Fruit fly (Drosophila melanogaster) whole organism, embryonic: ENCODE results near the gene APC4.

Source experiments
- Ada2b ChIP-seq: fragments of 200-800 bp; sonication (Bioruptor generic); IDR thresholded peaks from 2 replicates; pipeline ENCODE4 v1.3.6; 2022; ENCODE audit warnings: missing biosample characterization, missing genetic modification characterization
- Atf6 ChIP-seq: fragments of 200-800 bp; sonication (Bioruptor generic); IDR thresholded peaks from 2 replicates; pipeline ENCODE4 v1.3.6; 2022; ENCODE audit warnings: missing biosample characterization, missing genetic modification characterization
- B-H2 ChIP-seq: fragments of 200-800 bp; sonication (Bioruptor generic); optimal IDR thresholded peaks from 2 replicates; lab custom pipeline; 2018; ENCODE audit warnings: missing biosample characterization, mild to moderate bottlenecking, missing genetic modification characterization
- Bgb ChIP-seq: fragments of 200-800 bp; sonication (Bioruptor generic); IDR thresholded peaks from 2 replicates; pipeline ENCODE4 v1.3.6; 2022; ENCODE audit warnings: missing biosample characterization, missing genetic modification characterization; ENCODE audit not compliant: partially characterized antibody
- CG10147 ChIP-seq: fragments of 200-800 bp; sonication (Bioruptor generic); optimal IDR thresholded peaks from 2 replicates; lab custom pipeline; 2019; ENCODE audit warnings: missing biosample characterization, mild to moderate bottlenecking, missing genetic modification characterization, moderate library complexity
- CG10209 ChIP-seq: fragments of 200-800 bp; sonication (Bioruptor generic); optimal IDR thresholded peaks from 3 replicates; lab custom pipeline; 2017; ENCODE audit warnings: missing biosample characterization, mild to moderate bottlenecking, missing genetic modification characterization, missing genetic modification reagents
- CG11695 ChIP-seq: fragments of 200-800 bp; sonication (Bioruptor generic); IDR thresholded peaks from 3 replicates; pipeline ENCODE4 v1.3.6; 2022; ENCODE audit warnings: missing biosample characterization, missing genetic modification characterization
- CG12299 ChIP-seq: fragments of 200-800 bp; sonication (Bioruptor generic); optimal IDR thresholded peaks from 2 replicates; lab custom pipeline; 2018; ENCODE audit warnings: missing biosample characterization, mild to moderate bottlenecking, missing genetic modification characterization
- CG15269 ChIP-seq: fragments of 200-800 bp; sonication (Bioruptor generic); optimal IDR thresholded peaks from 2 replicates; lab custom pipeline; 2018; ENCODE audit warnings: missing biosample characterization, mild to moderate bottlenecking, missing genetic modification characterization, moderate library complexity
- CG15514 ChIP-seq: fragments of 200-800 bp; sonication (Bioruptor generic); optimal IDR thresholded peaks from 3 replicates; lab custom pipeline; 2017; ENCODE audit warnings: missing biosample characterization, missing genetic modification characterization, mild to moderate bottlenecking, moderate library complexity, missing genetic modification reagents
- CG17912 ChIP-seq: fragments of 200-800 bp; sonication (Bioruptor generic); optimal IDR thresholded peaks from 2 replicates; lab custom pipeline; 2018; ENCODE audit warnings: missing biosample characterization, mild to moderate bottlenecking, missing genetic modification characterization
- CG18262 ChIP-seq: fragments of 200-800 bp; optimal IDR thresholded peaks from 3 replicates; lab custom pipeline; 2019; ENCODE audit warnings: missing biosample characterization, mild to moderate bottlenecking, missing genetic modification characterization, moderate library complexity
- CG2116 ChIP-seq: fragments of 200-800 bp; sonication (Bioruptor generic); optimal IDR thresholded peaks from 3 replicates; lab custom pipeline; 2018; ENCODE audit warnings: missing biosample characterization, mild to moderate bottlenecking, missing genetic modification characterization
- CG2129 ChIP-seq: fragments of 200-800 bp; sonication (Bioruptor generic); IDR thresholded peaks from 2 replicates; pipeline ENCODE4 v1.3.6; 2022; ENCODE audit warnings: missing biosample characterization, missing genetic modification characterization; ENCODE audit not compliant: partially characterized antibody
- CG2678 ChIP-seq: fragments of 200-800 bp; sonication (Bioruptor generic); optimal IDR thresholded peaks from 3 replicates; lab custom pipeline; 2019; ENCODE audit warnings: missing biosample characterization, mild to moderate bottlenecking, missing genetic modification characterization, moderate library complexity
- CG2712 ChIP-seq: fragments of 200-800 bp; optimal IDR thresholded peaks from 3 replicates; lab custom pipeline; 2019; ENCODE audit warnings: missing biosample characterization, mild to moderate bottlenecking, missing genetic modification characterization, moderate library complexity
- CG32532 ChIP-seq: fragments of 200-800 bp; sonication (Bioruptor generic); IDR thresholded peaks from 2 replicates; pipeline ENCODE4 v1.3.6; 2022; ENCODE audit warnings: missing biosample characterization, missing genetic modification characterization
- CG3995 ChIP-seq: fragments of 200-800 bp; sonication (Bioruptor generic); optimal IDR thresholded peaks from 3 replicates; lab custom pipeline; 2016; ENCODE audit warnings: missing biosample characterization, missing genetic modification characterization
- CG42726 ChIP-seq: fragments of 200-800 bp; sonication (Bioruptor generic); IDR thresholded peaks from 2 replicates; pipeline ENCODE4 v1.3.6; 2022; ENCODE audit warnings: missing biosample characterization, missing genetic modification characterization; ENCODE audit not compliant: partially characterized antibody
- CG4328 ChIP-seq: fragments of 200-800 bp; sonication (Bioruptor generic); optimal IDR thresholded peaks from 3 replicates; lab custom pipeline; 2017; ENCODE audit warnings: missing biosample characterization, missing genetic modification reagents, missing genetic modification characterization
- CG6765 ChIP-seq: fragments of 200-800 bp; sonication (Bioruptor generic); optimal IDR thresholded peaks from 3 replicates; lab custom pipeline; 2017; ENCODE audit warnings: missing biosample characterization, mild to moderate bottlenecking, missing genetic modification characterization
- CG7928 ChIP-seq: fragments of 200-800 bp; sonication (Bioruptor generic); optimal IDR thresholded peaks from 2 replicates; lab custom pipeline; 2017; ENCODE audit warnings: missing biosample characterization, mild to moderate bottlenecking, missing genetic modification characterization
- CG7963 ChIP-seq: fragments of 200-800 bp; sonication (Bioruptor generic); IDR thresholded peaks from 3 replicates; pipeline ENCODE4 v1.3.6; 2022; ENCODE audit warnings: missing biosample characterization, missing genetic modification characterization; ENCODE audit not compliant: partially characterized antibody
- Chrac-16 ChIP-seq: fragments of 200-800 bp; sonication (Bioruptor generic); optimal IDR thresholded peaks from 3 replicates; lab custom pipeline; 2016; ENCODE audit warnings: missing biosample characterization, missing genetic modification characterization
- Dbx ChIP-seq: fragments of 200-800 bp; sonication (Bioruptor generic); IDR thresholded peaks from 3 replicates; pipeline ENCODE4 v1.3.6; 2022; ENCODE audit warnings: missing biosample characterization, missing genetic modification characterization
- Doc2 ChIP-seq: fragments of 200-800 bp; sonication (Bioruptor generic); IDR thresholded peaks from 2 replicates; pipeline ENCODE4 v1.3.6; 2022; ENCODE audit warnings: missing biosample characterization, missing genetic modification characterization
- Ets97D ChIP-seq: fragments of 200-800 bp; sonication (Bioruptor generic); optimal IDR thresholded peaks from 3 replicates; lab custom pipeline; 2016; ENCODE audit warnings: missing biosample characterization, missing genetic modification characterization
- HLH4C ChIP-seq: fragments of 200-800 bp; sonication (Bioruptor generic); IDR thresholded peaks from 3 replicates; pipeline ENCODE4 v1.3.6; 2022; ENCODE audit warnings: missing biosample characterization, missing genetic modification characterization; ENCODE audit not compliant: partially characterized antibody
- HLH54F ChIP-seq: fragments of 200-800 bp; sonication (Bioruptor generic); optimal IDR thresholded peaks from 3 replicates; lab custom pipeline; 2016; ENCODE audit warnings: missing biosample characterization, missing genetic modification characterization
- Hmr ChIP-seq: fragments of 200-800 bp; sonication (Bioruptor generic); optimal IDR thresholded peaks from 3 replicates; lab custom pipeline; 2017; ENCODE audit warnings: mild to moderate bottlenecking, missing biosample characterization, missing genetic modification reagents, missing genetic modification characterization
- Lpt ChIP-seq: fragments of >200 bp; optimal IDR thresholded peaks from 2 replicates; lab custom pipeline; 2018; ENCODE audit warnings: missing biosample characterization, missing genetic modification characterization
- MESR4 ChIP-seq: fragments of 200-800 bp; sonication (Bioruptor generic); optimal IDR thresholded peaks from 2 replicates; lab custom pipeline; 2018; ENCODE audit warnings: missing biosample characterization, mild to moderate bottlenecking, missing genetic modification characterization, moderate library complexity
- Ravus ChIP-seq: fragments of 200-800 bp; sonication (Bioruptor generic); IDR thresholded peaks from 2 replicates; pipeline ENCODE4 v1.3.6; 2022; ENCODE audit warnings: missing biosample characterization, missing genetic modification characterization
- Six4 ChIP-seq: fragments of 200-800 bp; sonication (Bioruptor generic); optimal IDR thresholded peaks from 2 replicates; lab custom pipeline; 2016; ENCODE audit warnings: missing biosample characterization, missing genetic modification characterization
- bbx ChIP-seq: fragments of 200-800 bp; sonication (Bioruptor generic); IDR thresholded peaks from 2 replicates; pipeline ENCODE4 v1.3.6; 2022; ENCODE audit warnings: missing biosample characterization, missing genetic modification characterization; ENCODE audit not compliant: partially characterized antibody
- cwo ChIP-seq: fragments of 200-800 bp; sonication (Bioruptor generic); optimal IDR thresholded peaks from 3 replicates; lab custom pipeline; 2017; ENCODE audit warnings: missing biosample characterization, missing genetic modification characterization, mild to moderate bottlenecking, moderate library complexity, missing genetic modification reagents
- en ChIP-seq: fragments of 200-800 bp; sonication (Bioruptor generic); optimal IDR thresholded peaks from 2 replicates; lab custom pipeline; 2016; ENCODE audit warnings: missing biosample characterization, missing genetic modification characterization
- hb ChIP-seq: fragments of 200-800 bp; sonication (Bioruptor generic); IDR thresholded peaks from 3 replicates; pipeline ENCODE4 v1.3.6; 2022; ENCODE audit warnings: missing biosample characterization, missing genetic modification characterization; ENCODE audit not compliant: partially characterized antibody
- jigr1 ChIP-seq: fragments of 200-800 bp; sonication (Bioruptor generic); IDR thresholded peaks from 3 replicates; pipeline ENCODE4 v1.3.6; 2022; ENCODE audit warnings: missing biosample characterization, missing genetic modification characterization
- knrl ChIP-seq: fragments of 200-800 bp; sonication (Bioruptor generic); IDR thresholded peaks from 3 replicates; pipeline ENCODE4 v1.3.6; 2022; ENCODE audit warnings: missing biosample characterization, missing genetic modification characterization; ENCODE audit not compliant: partially characterized antibody
- nerfin-2 ChIP-seq: fragments of 200-800 bp; sonication (Bioruptor generic); IDR thresholded peaks from 2 replicates; pipeline ENCODE4 v1.3.6; 2022; ENCODE audit warnings: missing biosample characterization, missing genetic modification characterization; ENCODE audit not compliant: partially characterized antibody
- sens-2 ChIP-seq: fragments of 200-800 bp; sonication (Bioruptor generic); IDR thresholded peaks from 2 replicates; pipeline ENCODE4 v1.3.6; 2022; ENCODE audit warnings: missing biosample characterization, missing genetic modification characterization
- slbo ChIP-seq: fragments of 200-800 bp; sonication (Bioruptor generic); IDR thresholded peaks from 2 replicates; pipeline ENCODE4 v1.3.6; 2022; ENCODE audit warnings: missing biosample characterization, missing genetic modification characterization
- tap ChIP-seq: fragments of 200-800 bp; optimal IDR thresholded peaks from 3 replicates; lab custom pipeline; 2019; ENCODE audit warnings: missing biosample characterization, mild to moderate bottlenecking, missing genetic modification characterization, moderate library complexity
- tll ChIP-seq, 2 experiments: fragments of 200-800 bp in 1 of 2; fragments of >200 bp in 1 of 2; sonication (Bioruptor generic) in 1 of 2; optimal IDR thresholded peaks; 2 replicates each; lab custom pipeline; 2017 to 2019; ENCODE audit warnings: missing biosample characterization in 2 of 2, missing genetic modification characterization in 2 of 2, mild to moderate bottlenecking in 1 of 2, moderate library complexity in 1 of 2
- ttk ChIP-seq: fragments of 200-800 bp; sonication (Bioruptor generic); IDR thresholded peaks from 2 replicates; pipeline ENCODE4 v2.1.2; 2022; ENCODE audit warnings: missing biosample characterization, missing genetic modification characterization
- vnd ChIP-seq: fragments of 200-800 bp; sonication (Bioruptor generic); IDR thresholded peaks from 3 replicates; pipeline ENCODE4 v1.3.6; 2022; ENCODE audit warnings: missing biosample characterization, missing genetic modification characterization; ENCODE audit not compliant: partially characterized antibody
- zfh2 ChIP-seq: fragments of 200-800 bp; sonication (Bioruptor generic); optimal IDR thresholded peaks from 2 replicates; lab custom pipeline; 2016; ENCODE audit warnings: missing biosample characterization, missing genetic modification characterization

APC4 gene

dm6 chrX:9080962-9081361, 1.8 kb upstream of the APC4 start, which contains the start of the genes CG7246 and HP1b (continued):
- TF ChIP-seq en (GFP tag; lab: Kevin White, UChicago) (no peak), CG18262 (tag; lab: Kevin White, UChicago) (peak; percentile 69), HLH54F (peak; percentile 44), tll (GFP tag; optimal IDR thresholded peaks at IDR 0.05; lab: Kevin White, UChicago) (no peak), Atf6 (GFP tag; lab: Robert Waterston, UW) (peak; percentile 65), Ada2b (GFP tag; lab: Robert Waterston, UW) (peak; percentile 68), Six4 (GFP tag; lab: Kevin White, UChicago) (peak; percentile 41), CG2678 (tag; lab: Kevin White, UChicago) (peak; percentile 74), tap (tag; lab: Kevin White, UChicago) (peak; percentile 25), Bgb (GFP tag; lab: Robert Waterston, UW) (peak; percentile 72), CG10209 (peak; percentile 52), Chrac-16 (GFP tag; lab: Kevin White, UChicago) (peak; percentile 48), CG32532 (GFP tag; lab: Robert Waterston, UW) (peak; percentile 84), ttk (GFP tag; lab: Robert Waterston, UW) (peak; percentile 73), sens-2 (GFP tag; lab: Robert Waterston, UW) (peak; percentile 61; the same call in 1 of the 2 replicates), CG11695 (peak; percentile 53; the same call in 1 of the 3 replicates), Lpt (GFP tag; lab: Kevin White, UChicago) (no peak), jigr1 (GFP tag; lab: Robert Waterston, UW) (no peak), CG12299 (tag; lab: Kevin White, UChicago) (peak; percentile 56), CG6765 (GFP tag; lab: Kevin White, UChicago) (peak; percentile 30), CG4328 (GFP tag; lab: Kevin White, UChicago) (peak; percentile 39), Doc2 (GFP tag; lab: Robert Waterston, UW) (no peak), CG17912 (GFP tag; lab: Kevin White, UChicago) (no peak), CG10147 (GFP tag; lab: Kevin White, UChicago) (peak; percentile 78), Ravus (peak; percentile 32), Dbx (GFP tag; lab: Robert Waterston, UW) (peak; percentile 77), zfh2 (GFP tag; lab: Kevin White, UChicago) (peak; percentile 64), CG15269 (tag; lab: Kevin White, UChicago) (peak; percentile 69), Hmr (GFP tag; lab: Kevin White, UChicago) (peak; percentile 53)

dm6 chrX:9085726-9086125, 3.0 kb downstream of the APC4 start, which contains the start of gene CG32708:
TSS of gene CG32708 (plus strand) at chrX:9085932.
- TF ChIP-seq cwo (GFP tag; lab: Kevin White, UChicago) (no peak), CG2712 (tag; lab: Kevin White, UChicago) (peak; percentile 4), CG3995 (no peak), slbo (GFP tag; lab: Robert Waterston, UW) (0 out of 2 replicates have a peak, but pooled peaks have one; percentile 18), knrl (GFP tag; lab: Robert Waterston, UW) (peak; percentile 61; the same call in 2 of the 3 replicates), nerfin-2 (GFP tag; lab: Robert Waterston, UW) (peak; percentile 59; the same call in 1 of the 2 replicates), CG2129 (GFP tag; lab: Robert Waterston, UW) (peak; percentile 32; the same call in 1 of the 2 replicates), Bgb (GFP tag; lab: Robert Waterston, UW) (peak; percentile 75), CG2116 (GFP tag; lab: Kevin White, UChicago) (peak; percentile 56), B-H2 (GFP tag; lab: Kevin White, UChicago) (no peak), CG42726 (peak; percentile 20; the same call in 1 of the 2 replicates), bbx (GFP tag; lab: Robert Waterston, UW) (peak; percentile 74), MESR4 (GFP tag; lab: Kevin White, UChicago) (peak; percentile 4), HLH54F (peak; percentile 4), hb (GFP tag; lab: Robert Waterston, UW) (peak; percentile 58; the same call in 2 of the 3 replicates), Ets97D (no peak), CG7928 (GFP tag; lab: Kevin White, UChicago) (peak; percentile 85), CG15514 (GFP tag; lab: Kevin White, UChicago) (peak; percentile 81), HLH4C (GFP tag; lab: Robert Waterston, UW) (peak; percentile 72), vnd (GFP tag; lab: Robert Waterston, UW) (peak; percentile 60; the same call in 2 of the 3 replicates), CG7963 (peak; percentile 63; the same call in 2 of the 3 replicates)
